Worm (Caenorhabditis elegans) whole organism, midembryonic: Measurements from ENCODE around the gene Y17G7B.21.

Experiments
- cog-1 ChIP-seq: sonication (generic microtip); optimal IDR thresholded peaks from 2 replicates; lab custom pipeline; 2016; ENCODE audit warnings: missing genetic modification characterization, missing compliant biosample characterization
- flt-1 ChIP-seq: fragments of 200-800 bp; sonication (Bioruptor generic); IDR thresholded peaks from 2 replicates; pipeline ENCODE4 v1.3.6; 2022; ENCODE audit warnings: missing genetic modification characterization, missing compliant biosample characterization
- tab-1 ChIP-seq: fragments of 200-800 bp; sonication (Bioruptor generic); IDR thresholded peaks from 2 replicates; pipeline ENCODE4 v1.3.6; 2022; ENCODE audit warnings: missing genetic modification characterization, missing compliant biosample characterization

DNA sequence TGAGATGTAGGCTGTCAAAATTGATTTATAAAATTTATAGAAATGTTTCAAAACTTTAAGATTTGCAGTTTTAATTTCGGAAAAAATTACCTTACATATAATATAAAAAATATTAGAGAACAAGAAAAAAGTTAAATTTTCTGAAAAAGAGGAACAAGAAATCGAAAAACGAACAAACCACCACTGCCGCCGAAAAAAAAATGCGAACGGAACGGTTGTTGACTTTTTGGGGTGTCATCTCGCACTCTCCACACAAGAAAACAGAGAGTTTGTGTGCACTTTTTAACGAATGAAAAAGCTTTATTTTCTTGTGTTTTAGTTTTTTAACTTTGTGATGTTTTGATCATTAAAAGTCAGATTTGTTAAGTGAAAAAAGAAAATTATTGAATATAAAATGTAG, 52.3 kb downstream of the Y17G7B.21 start:
- TF ChIP-seq tab-1 (GFP tag; lab: Robert Waterston, UW) = no peak
- no peak for TF ChIP-seq flt-1 (GFP tag; lab: Robert Waterston, UW)
- TF ChIP-seq cog-1 (tag; lab: Kevin White, UChicago) = no peak
